Worm (Caenorhabditis elegans) whole organism, late embryonic: ENCODE results near the gene F16F9.1.

ENCODE experiments used
- ama-1 ChIP-seq: fragments of 150-350 bp; optimal IDR thresholded peaks from 2 replicates; lab custom pipeline; 2014
- ceh-2 ChIP-seq: sonication (generic microtip); optimal IDR thresholded peaks from 2 replicates; lab custom pipeline; 2016; ENCODE audit warnings: missing genotype, missing genetic modification characterization, missing compliant biosample characterization
- dve-1 ChIP-seq: sonication (generic microtip); optimal IDR thresholded peaks from 2 replicates; lab custom pipeline; 2017; ENCODE audit warnings: antibody characterized with exemption, mild to moderate bottlenecking, missing genetic modification characterization, missing compliant biosample characterization
- ets-4 ChIP-seq: sonication (generic microtip); optimal IDR thresholded peaks from 2 replicates; lab custom pipeline; 2016; ENCODE audit warnings: missing genetic modification characterization, missing compliant biosample characterization
- fkh-6 ChIP-seq: sonication (generic microtip); optimal IDR thresholded peaks from 2 replicates; lab custom pipeline; 2016; ENCODE audit warnings: missing genetic modification characterization, missing compliant biosample characterization
- hlh-8 ChIP-seq: sonication (generic microtip); optimal IDR thresholded peaks from 2 replicates; lab custom pipeline; 2016; ENCODE audit warnings: missing genotype, missing genetic modification characterization, missing compliant biosample characterization
- nhr-11 ChIP-seq: fragments of 150-350 bp; optimal IDR thresholded peaks from 2 replicates; lab custom pipeline; 2014; ENCODE audit warnings: missing biosample characterization, missing genetic modification characterization
- pqm-1 ChIP-seq: sonication (generic microtip); optimal IDR thresholded peaks from 2 replicates; lab custom pipeline; 2016; ENCODE audit warnings: missing genetic modification characterization, missing compliant biosample characterization
- pros-1 ChIP-seq: fragments of 150-350 bp; optimal IDR thresholded peaks from 2 replicates; lab custom pipeline; 2014; ENCODE audit warnings: missing biosample characterization, missing genetic modification reagents, missing genetic modification characterization
- ref-2 ChIP-seq: sonication (generic microtip); optimal IDR thresholded peaks from 2 replicates; lab custom pipeline; 2016; ENCODE audit warnings: missing genetic modification characterization, missing compliant biosample characterization
- sox-4 ChIP-seq: sonication (generic microtip); optimal IDR thresholded peaks from 2 replicates; lab custom pipeline; 2017; ENCODE audit warnings: mild to moderate bottlenecking, missing genetic modification characterization, inconsistent platforms, missing compliant biosample characterization
- unc-3 ChIP-seq, 2 experiments: fragments of 200-800 bp in 1 of 2; sonication (Bioruptor generic) in 1 of 2; sonication (generic microtip) in 1 of 2; conservative IDR thresholded peaks in 1 of 2; optimal IDR thresholded peaks in 1 of 2; 2 replicates each; pipeline versions ENCODE4 v1.3.6 to Lab custom; 2016 to 2022; ENCODE audit warnings: missing compliant biosample characterization in 2 of 2, missing genetic modification characterization in 2 of 2, missing genetic modification reagents in 1 of 2
- unc-55 ChIP-seq: sonication (generic microtip); optimal IDR thresholded peaks from 2 replicates; lab custom pipeline; 2017; ENCODE audit warnings: missing biosample characterization, missing genetic modification reagents, missing genetic modification characterization
- zip-5 ChIP-seq: sonication (generic microtip); optimal IDR thresholded peaks from 2 replicates; lab custom pipeline; 2016; ENCODE audit warnings: missing genetic modification characterization, missing compliant biosample characterization

- no peak for TF ChIP-seq pqm-1
- no peak for TF ChIP-seq hlh-8 (tag; lab: Kevin White, UChicago)
- no peak for TF ChIP-seq ets-4
- no peak for TF ChIP-seq nhr-11 (tag; lab: Kevin White, UChicago)
- TF ChIP-seq pros-1 (tag; lab: Kevin White, UChicago) = no peak
- no peak for TF ChIP-seq unc-55
- TF ChIP-seq zip-5 (tag; lab: Kevin White, UChicago) = no peak
- TF ChIP-seq sox-4 (tag; lab: Kevin White, UChicago) = no peak
- no peak for TF ChIP-seq ceh-2 (tag; lab: Kevin White, UChicago)
- no peak for TF ChIP-seq unc-3 (GFP tag; conservative IDR thresholded peaks at IDR 0.05; lab: Robert Waterston, UW)
- TF ChIP-seq unc-3 (tag; optimal IDR thresholded peaks at IDR 0.05; lab: Kevin White, UChicago) = no peak
- no peak for TF ChIP-seq ama-1 (lab: Kevin White, UChicago)
- no peak for TF ChIP-seq ref-2 (tag; lab: Kevin White, UChicago)
- no peak for TF ChIP-seq fkh-6 (tag; lab: Kevin White, UChicago)
- TF ChIP-seq dve-1 = no peak
These were observed 16.7 kb upstream of the F16F9.1 start for ce11 chrX:8429503-8429902.
